Worm (Caenorhabditis elegans) whole organism, L4/young adult: ENCODE results near the gene acs-12.
A peak's percentile ranks its signal among the peaks of the same experiment; 100 is the strongest.

Source experiments
- W03F9.2 ChIP-seq: fragments of 150-350 bp; optimal IDR thresholded peaks from 2 replicates; lab custom pipeline; 2014; ENCODE audit warnings: missing biosample characterization, missing genetic modification characterization
- dao-5 ChIP-seq: sonication (generic microtip); optimal IDR thresholded peaks from 2 replicates; lab custom pipeline; 2016; ENCODE audit warnings: missing genotype, missing genetic modification characterization, moderate library complexity, missing compliant biosample characterization
- him-1 ChIP-seq: sonication (generic microtip); optimal IDR thresholded peaks from 2 replicates; lab custom pipeline; 2016; ENCODE audit warnings: missing genotype, missing genetic modification reagents, missing genetic modification characterization, missing compliant biosample characterization

acs-12 gene

ce11 chrV:20904094-20904268 lies at the start of gene acs-12:
Gene acs-12, plus strand, starts transcription at chrV:20904169.
- TF ChIP-seq him-1 (tag; lab: Kevin White, UChicago) = no peak
- no peak for TF ChIP-seq dao-5
- TF ChIP-seq W03F9.2 (tag; lab: Kevin White, UChicago) = no peak

DNA sequence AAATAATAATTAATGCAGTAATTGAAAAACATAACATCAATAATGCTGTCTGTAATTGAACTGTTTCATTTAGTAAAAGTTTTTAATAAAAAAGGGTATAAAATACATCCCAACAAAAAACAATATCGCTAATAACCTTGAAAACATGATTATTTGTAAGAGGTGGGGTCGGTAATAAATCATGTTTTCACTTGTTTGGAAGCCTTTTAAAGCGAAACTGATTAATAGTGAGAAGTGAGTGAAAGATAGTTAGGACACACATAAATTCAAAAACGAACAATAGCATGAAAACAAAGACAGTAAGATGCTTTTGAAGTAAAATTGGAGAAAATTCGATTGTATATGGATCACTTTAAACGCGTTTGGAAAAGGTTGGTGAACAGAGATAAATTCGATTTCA lies 42.9 kb upstream of the acs-12 start, which contains the start of gene try-4:
TSS of gene try-4 (minus strand) at position 74 of the 400 bp plus-strand sequence.
- TF ChIP-seq dao-5 (no peak), W03F9.2 (tag; lab: Kevin White, UChicago) (no peak), him-1 (tag; lab: Kevin White, UChicago) (no peak)

DNA sequence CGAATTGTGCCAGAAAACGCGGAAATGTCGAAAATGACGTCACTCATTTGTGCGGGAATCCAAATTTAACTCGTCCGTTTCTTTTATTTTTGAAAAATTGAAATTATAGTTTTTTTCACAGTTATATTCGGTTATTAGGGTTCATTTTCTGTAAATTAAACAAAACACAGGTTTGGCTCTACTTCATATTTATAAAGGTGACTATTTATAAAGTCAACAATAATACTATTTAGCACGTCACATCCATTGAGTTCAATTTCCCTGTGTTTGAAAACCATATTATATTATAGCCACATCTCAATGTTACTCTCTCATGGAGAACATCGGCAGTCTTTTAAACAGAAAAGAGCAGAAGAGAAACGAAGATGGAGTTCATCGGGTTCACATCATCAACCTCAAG lies 41.3 kb upstream of the acs-12 start, which contains the start of gene twk-35:
TSS of gene twk-35 (plus strand) at position 301 of the 400 bp plus-strand sequence.
- TF ChIP-seq him-1 (tag; lab: Kevin White, UChicago) = no peak
- TF ChIP-seq dao-5 = no peak
- TF ChIP-seq W03F9.2 (tag; lab: Kevin White, UChicago) = no peak

DNA sequence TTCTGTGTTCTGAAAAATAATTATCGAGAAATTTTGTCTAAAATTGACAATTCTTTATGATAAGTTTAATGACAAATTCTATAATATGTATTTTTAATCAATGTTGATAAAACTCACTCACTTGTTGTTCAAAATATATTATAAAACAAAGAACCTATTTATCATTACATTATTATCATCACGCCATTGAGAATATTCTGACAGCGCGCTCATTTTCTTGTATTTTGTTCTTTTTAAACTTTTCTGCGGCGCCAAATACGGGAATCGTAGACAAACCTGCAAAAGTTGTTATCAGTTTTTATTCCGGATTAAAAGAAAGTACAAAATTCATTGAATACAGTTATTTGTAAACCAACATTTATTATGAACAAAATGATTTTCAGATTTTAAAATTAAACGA lies 37.6 kb upstream of the acs-12 start:
- peak; percentile 33 for TF ChIP-seq W03F9.2 (tag; lab: Kevin White, UChicago)
- TF ChIP-seq him-1 (tag; lab: Kevin White, UChicago) = no peak

DNA sequence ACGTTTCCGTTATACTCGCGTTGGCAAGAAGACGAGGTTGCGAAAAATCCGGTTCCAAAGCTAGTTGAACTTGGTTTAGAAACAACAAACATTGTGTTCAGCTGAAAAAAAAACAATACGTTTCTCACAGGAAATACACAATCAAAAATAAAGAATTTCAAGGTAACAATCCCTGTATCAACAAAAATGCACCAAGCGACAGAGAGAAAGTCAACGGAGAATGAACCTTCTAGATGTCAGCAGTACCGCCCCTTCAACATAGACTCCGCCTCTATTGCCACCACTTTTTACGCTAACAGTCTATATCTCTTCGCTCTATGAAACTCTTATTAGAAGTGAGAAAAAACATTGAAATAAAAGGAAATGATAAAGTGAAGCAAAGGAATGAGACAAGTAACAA lies 35.6 kb upstream of the acs-12 start, which contains the start of gene F31D4.8:
TSS of gene F31D4.8 (minus strand) at position 101 of the 400 bp plus-strand sequence.
- TF ChIP-seq him-1 (tag; lab: Kevin White, UChicago) (no peak), dao-5 (no peak), W03F9.2 (tag; lab: Kevin White, UChicago) (no peak)

- TF ChIP-seq him-1 (tag; lab: Kevin White, UChicago) (no peak), W03F9.2 (tag; lab: Kevin White, UChicago) (no peak), dao-5 (no peak)
Measured at ce11 chrV:20870633-20871032, 33.3 kb upstream of the acs-12 start.

DNA sequence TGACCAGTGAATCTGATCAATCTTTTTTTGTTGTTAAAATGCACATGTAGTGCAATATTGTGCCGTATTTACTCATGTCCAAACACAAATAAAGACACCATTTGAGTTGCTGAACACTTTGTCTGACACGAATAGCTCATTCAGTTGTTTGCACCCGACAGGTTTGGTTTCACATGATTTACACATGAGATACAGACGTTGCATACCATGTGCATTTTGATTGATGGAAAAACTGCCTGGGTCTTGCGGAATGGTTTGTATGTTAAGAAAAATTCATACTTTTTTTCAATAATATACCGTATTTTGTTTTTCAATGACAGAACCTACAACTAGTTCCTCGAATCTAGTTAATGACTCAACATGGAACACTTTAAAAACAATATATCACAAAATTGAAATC lies 32.8 kb upstream of the acs-12 start:
- TF ChIP-seq dao-5 = no peak
- no peak for TF ChIP-seq him-1 (tag; lab: Kevin White, UChicago)
- no peak for TF ChIP-seq W03F9.2 (tag; lab: Kevin White, UChicago)

- TF ChIP-seq W03F9.2 (tag; lab: Kevin White, UChicago) = no peak
- no peak for TF ChIP-seq him-1 (tag; lab: Kevin White, UChicago)
- TF ChIP-seq dao-5 = no peak
Measured at ce11 chrV:20873144-20873543, 30.8 kb upstream of the acs-12 start.

DNA sequence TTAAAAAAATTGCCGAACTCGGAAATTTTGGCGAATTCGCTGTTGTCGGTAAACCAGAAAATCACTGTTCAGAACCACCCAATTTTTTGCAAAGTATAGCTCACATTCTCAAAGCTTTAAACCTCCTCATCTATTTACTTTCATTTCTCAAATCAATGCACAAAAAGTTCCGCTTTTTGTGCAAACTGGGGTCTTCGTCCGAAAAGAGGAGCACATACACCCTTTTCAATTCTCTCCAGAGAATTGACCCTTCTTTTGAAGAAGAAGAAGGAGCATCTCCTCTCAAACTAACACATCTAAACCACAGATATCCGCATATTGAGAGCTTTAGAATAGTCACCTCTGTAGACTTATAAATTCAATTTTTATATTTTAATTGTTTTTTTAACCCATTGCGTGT lies 28.6 kb upstream of the acs-12 start:
- TF ChIP-seq W03F9.2 (tag; lab: Kevin White, UChicago) (no peak), dao-5 (no peak), him-1 (tag; lab: Kevin White, UChicago) (no peak)

- TF ChIP-seq W03F9.2 (tag; lab: Kevin White, UChicago) (no peak), him-1 (tag; lab: Kevin White, UChicago) (peak; percentile 65)
Measured at ce11 chrV:20879069-20879667, 24.8 kb upstream of the acs-12 start, which contains the start of gene unc-80. Gene unc-80, plus strand, starts transcription at chrV:20879601.

- TF ChIP-seq him-1 (tag; lab: Kevin White, UChicago) = no peak
Measured at ce11 chrV:20891871-20892270, 12.1 kb upstream of the acs-12 start.

DNA sequence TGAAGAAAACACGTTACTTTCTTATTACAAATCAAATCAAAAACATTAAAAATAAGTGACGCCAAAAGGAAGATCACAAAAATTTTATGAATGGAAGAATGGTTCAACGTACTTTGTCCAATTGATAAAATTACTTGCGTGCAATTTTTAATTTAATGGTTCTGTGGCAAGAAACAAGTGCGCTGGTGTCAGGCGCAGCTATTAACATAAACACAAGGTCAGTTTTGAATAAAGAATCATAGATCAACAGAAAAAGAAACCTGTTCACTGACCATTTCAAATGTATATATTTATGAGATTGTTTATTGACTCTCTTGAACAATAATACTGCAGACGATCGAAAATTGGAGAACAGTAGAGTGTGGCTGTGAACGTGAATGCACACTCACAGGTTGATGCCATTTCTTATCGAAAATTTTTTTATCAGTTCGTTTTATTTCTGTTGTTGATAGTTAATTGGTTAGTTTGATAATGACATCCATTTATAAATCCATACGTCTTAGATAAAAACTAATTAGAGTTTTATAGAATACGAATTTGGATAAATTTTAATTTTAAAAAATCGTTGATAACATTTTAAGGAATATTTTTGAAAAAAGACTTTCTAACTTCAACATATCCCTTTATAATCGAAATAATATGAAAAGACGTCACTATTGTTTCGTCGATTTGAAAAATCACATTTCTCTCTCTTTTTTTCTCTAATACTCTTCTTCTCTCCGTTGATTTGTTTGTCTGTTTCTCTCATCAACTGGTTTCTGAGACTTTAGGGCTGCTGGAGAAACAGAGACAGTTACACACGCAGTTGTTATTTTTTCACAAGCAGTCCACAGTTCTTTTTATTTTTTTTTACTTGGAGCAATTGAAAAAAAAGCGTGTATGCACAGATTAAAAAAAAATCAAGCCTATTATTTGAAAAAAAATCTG lies 539 bp upstream of the acs-12 start, which contains the start of gene amx-3:
TSS of gene amx-3 (minus strand) at position 548 of the 927 bp plus-strand sequence.
- no peak for TF ChIP-seq W03F9.2 (tag; lab: Kevin White, UChicago)
- no peak for TF ChIP-seq him-1 (tag; lab: Kevin White, UChicago)
- TF ChIP-seq dao-5 = no peak

DNA sequence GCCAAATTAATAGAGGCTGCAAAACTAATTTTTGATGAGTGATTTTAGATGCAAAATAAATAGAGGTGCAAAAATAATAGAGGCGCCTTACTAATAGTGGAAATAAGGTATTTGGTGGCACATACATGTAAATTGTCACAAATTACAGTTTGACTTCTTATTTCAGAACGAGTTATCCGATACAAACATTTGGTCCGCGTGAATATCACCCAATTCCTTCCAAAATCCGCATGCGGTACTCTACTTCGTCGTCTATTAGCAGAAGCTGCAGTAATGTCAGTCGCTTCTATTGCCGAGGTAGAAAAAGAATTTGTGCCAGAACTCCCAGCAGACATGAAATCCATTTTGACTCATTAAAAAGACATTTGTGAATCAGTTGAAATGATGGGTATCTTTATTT lies 3.0 kb downstream of the acs-12 start:
- no peak for TF ChIP-seq dao-5
- no peak for TF ChIP-seq him-1 (tag; lab: Kevin White, UChicago)
- no peak for TF ChIP-seq W03F9.2 (tag; lab: Kevin White, UChicago)

- TF ChIP-seq W03F9.2 (tag; lab: Kevin White, UChicago) (no peak), him-1 (tag; lab: Kevin White, UChicago) (no peak), dao-5 (no peak)
Measured at ce11 chrV:20909761-20910160, 5.8 kb downstream of the acs-12 start.
